ENCODE assay signal across 1 fruit fly cellular context in the genomic region with DNA sequence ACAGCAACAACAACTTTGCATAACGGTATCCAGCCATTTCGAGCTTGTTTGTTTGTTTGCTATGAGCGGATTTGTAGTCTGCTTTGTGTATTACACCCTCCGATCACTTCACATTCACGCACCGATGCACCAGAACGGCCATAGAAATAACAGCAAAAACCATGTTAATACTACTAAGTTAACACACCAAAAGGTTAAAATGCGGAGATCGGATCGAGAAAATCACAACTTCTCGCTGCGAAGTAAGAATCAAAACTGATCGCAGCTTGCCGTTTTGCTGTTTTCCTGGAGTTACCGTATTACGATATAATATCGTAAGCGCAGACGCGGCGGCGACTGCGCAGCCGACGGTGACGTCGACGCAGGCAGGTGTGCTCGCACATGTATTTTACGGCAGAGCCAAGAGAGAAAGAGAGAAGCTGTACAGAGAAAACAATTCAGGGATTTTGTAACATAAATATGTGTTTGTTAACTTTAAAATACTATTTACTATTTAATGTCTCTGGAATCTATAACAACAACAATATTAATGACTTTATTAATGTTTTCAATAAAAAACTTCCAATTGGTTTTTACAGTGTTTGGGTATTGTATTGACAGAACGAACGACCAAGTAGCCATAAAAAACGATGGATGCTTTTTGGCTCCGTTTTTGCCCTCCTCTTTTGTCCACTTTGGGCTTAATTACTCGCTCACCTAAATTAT.
TF ChIP-seq lines count a peak whose summit lies in the region.

A gene (minus strand): TSS at position 259 of the 705 bp plus-strand sequence.

TF ChIP-seq in whole organism, embryonic, 481 proteins besides CTCF, POLR2A, EP300 and RAD21 (continued from another document):
- TF ChIP-seq Nf-YA (GFP tag; IDR thresholded peaks at IDR 0.05; lab: Robert Waterston, UW): peak; percentile 83
- peak in 1 of 2 experiments; percentile 90 for TF ChIP-seq Eip74EF (GFP tag; optimal IDR thresholded peaks at IDR 0.05; lab: Kevin White, UChicago)
- TF ChIP-seq Hmx (GFP tag; optimal IDR thresholded peaks at IDR 0.05; lab: Kevin White, UChicago): peak; percentile 71
- peak; percentile 96 for TF ChIP-seq CG17328 (GFP tag; IDR thresholded peaks at IDR 0.05; lab: Robert Waterston, UW)
- TF ChIP-seq zfh2 (GFP tag; optimal IDR thresholded peaks at IDR 0.05; lab: Kevin White, UChicago): peak; percentile 66
- TF ChIP-seq CG11093 (GFP tag; IDR thresholded peaks at IDR 0.05; lab: Robert Waterston, UW): peak; percentile 84
- TF ChIP-seq Ssrp (tag; optimal IDR thresholded peaks at IDR 0.05; lab: Kevin White, UChicago): peak; percentile 87
- TF ChIP-seq CG14965 (GFP tag; optimal IDR thresholded peaks at IDR 0.05; lab: Kevin White, UChicago; ENCODE audit: borderline replicate concordance): no peak
- peak; percentile 92 for TF ChIP-seq esg (GFP tag; conservative IDR thresholded peaks at IDR 0.05; lab: Robert Waterston, UW)
- peak; percentile 89 for TF ChIP-seq CG10267 (tag; optimal IDR thresholded peaks at IDR 0.05; lab: Kevin White, UChicago)
- TF ChIP-seq PHDP (tag; optimal IDR thresholded peaks at IDR 0.05; lab: Kevin White, UChicago): peak; percentile 96
- peak; percentile 63 for TF ChIP-seq psq (GFP tag; optimal IDR thresholded peaks at IDR 0.05; lab: Kevin White, UChicago)
- peak; percentile 94 for TF ChIP-seq CG18262 (tag; optimal IDR thresholded peaks at IDR 0.05; lab: Kevin White, UChicago)
- peak; percentile 95 for TF ChIP-seq CG7839 (tag; optimal IDR thresholded peaks at IDR 0.05; lab: Kevin White, UChicago)
- TF ChIP-seq gro (GFP tag; optimal IDR thresholded peaks at IDR 0.05; lab: Kevin White, UChicago): peak; percentile 81
- peak; percentile 88 for TF ChIP-seq CG12219 (GFP tag; optimal IDR thresholded peaks at IDR 0.05; lab: Kevin White, UChicago)
- peak; percentile 90 for TF ChIP-seq wdn (GFP tag; IDR thresholded peaks at IDR 0.05; lab: Robert Waterston, UW)
- TF ChIP-seq HLHmδ (GFP tag; optimal IDR thresholded peaks at IDR 0.05; lab: Kevin White, UChicago): no peak
- TF ChIP-seq ab (GFP tag; optimal IDR thresholded peaks at IDR 0.05; lab: Kevin White, UChicago): no peak
- peak; percentile 84 for TF ChIP-seq CG4404 (GFP tag; IDR thresholded peaks at IDR 0.05; lab: Robert Waterston, UW)
- TF ChIP-seq CG14050 (GFP tag; IDR thresholded peaks at IDR 0.05; lab: Robert Waterston, UW): peak; percentile 89
TF ChIP-seq in whole organism, embryonic: peak in this region for 405.
